Worm (Caenorhabditis elegans): ENCODE measurements around the gene egl-4.

ce11 chrIV:1866863-1867262, 19.0 kb downstream of the egl-4 start:
- no peak for TF ChIP-seq him-1 (tag; optimal IDR thresholded peaks at IDR 0.05)
- no peak for TF ChIP-seq dao-5 (tag; optimal IDR thresholded peaks at IDR 0.05)

Measured in whole organism, L4/young adult.